Worm (Caenorhabditis elegans) whole organism, L3 larva: ENCODE measurements around the gene K08F8.15.

ENCODE experiments used
- ceh-16 ChIP-seq: sonication (generic microtip); optimal IDR thresholded peaks from 2 replicates; lab custom pipeline; 2017; ENCODE audit warnings: missing biosample characterization, missing genetic modification characterization
- ceh-28 ChIP-seq: fragments of 150-350 bp; optimal IDR thresholded peaks from 2 replicates; lab custom pipeline; 2014; ENCODE audit warnings: missing biosample characterization, missing genetic modification reagents, missing genetic modification characterization
- egl-27 ChIP-seq: sonication (generic microtip); optimal IDR thresholded peaks from 4 replicates; lab custom pipeline; 2017; ENCODE audit warnings: missing biosample characterization, missing genetic modification reagents, missing genetic modification characterization
- nhr-11 ChIP-seq: fragments of 150-350 bp; optimal IDR thresholded peaks from 2 replicates; lab custom pipeline; 2014; ENCODE audit warnings: missing biosample characterization, missing genetic modification characterization
- nhr-28 ChIP-seq: fragments of 150-350 bp; optimal IDR thresholded peaks from 2 replicates; lab custom pipeline; 2014; ENCODE audit warnings: missing biosample characterization, missing genetic modification characterization
- nhr-76 ChIP-seq: fragments of 150-350 bp; sonication (generic microtip); optimal IDR thresholded peaks from 5 replicates; lab custom pipeline; 2014; ENCODE audit warnings: missing biosample characterization, missing genetic modification characterization
- pha-4 ChIP-seq: fragments of 150-350 bp; optimal IDR thresholded peaks from 2 replicates; lab custom pipeline; 2014; ENCODE audit warnings: missing biosample characterization, missing genetic modification reagents, missing genetic modification characterization
- pqm-1 ChIP-seq: fragments of 150-350 bp; optimal IDR thresholded peaks from 2 replicates; lab custom pipeline; 2017; ENCODE audit warnings: missing biosample characterization, missing genetic modification characterization, inconsistent platforms
- unc-39 ChIP-seq: sonication (generic microtip); optimal IDR thresholded peaks from 4 replicates; lab custom pipeline; 2017; ENCODE audit warnings: missing biosample characterization, missing genetic modification characterization
- zag-1 ChIP-seq: fragments of 150-350 bp; optimal IDR thresholded peaks from 2 replicates; lab custom pipeline; 2014; ENCODE audit warnings: missing biosample characterization, missing genetic modification characterization

ce11 chrII:8730960-8731693 lies 35.5 kb upstream of the K08F8.15 start:
- TF ChIP-seq pqm-1 (tag; lab: Kevin White, UChicago) (no peak), nhr-11 (tag; lab: Kevin White, UChicago) (no peak), pha-4 (tag; lab: Kevin White, UChicago) (no peak), unc-39 (tag; lab: Kevin White, UChicago) (no peak), egl-27 (no peak), ceh-16 (no peak), nhr-76 (tag; lab: Kevin White, UChicago) (no peak), nhr-28 (tag; lab: Kevin White, UChicago) (no peak), zag-1 (tag; lab: Kevin White, UChicago) (no peak), ceh-28 (no peak)
